Worm (Caenorhabditis elegans): Measurements from ENCODE around the gene C28A5.1.
A peak's percentile ranks its signal among the peaks of the same experiment; 100 is the strongest.
"Not testable (repeated sequence)": the region's sequence is repeated elsewhere in the genome, so short reads cannot be mapped to it uniquely, and the experiment has no call there.

- TF ChIP-seq elt-3 (tag; optimal IDR thresholded peaks at IDR 0.05); ama-1 (optimal IDR thresholded peaks at IDR 0.05); ceh-82 (tag; optimal IDR thresholded peaks at IDR 0.05); nhr-237 (tag; optimal IDR thresholded peaks at IDR 0.05); nhr-77 (tag; optimal IDR thresholded peaks at IDR 0.05); pqm-1 (tag; optimal IDR thresholded peaks at IDR 0.05); ztf-11 (tag; optimal IDR thresholded peaks at IDR 0.05); aly-2 (tag; optimal IDR thresholded peaks at IDR 0.05): not testable (repeated sequence)
- TF ChIP-seq lin-15B (tag; optimal IDR thresholded peaks at IDR 0.05), result peak; percentile 0
- peak; percentile 14 for TF ChIP-seq pha-4 (tag; optimal IDR thresholded peaks at IDR 0.05)
Observed at ce11 chrIII:4414041-4414440, 20.1 kb downstream of the C28A5.1 start.
